Worm (Caenorhabditis elegans) whole organism, young adult: Measurements from ENCODE around the gene Y51B9A.9.

Source experiments
- B0019.2 ChIP-seq: fragments of 200-800 bp; sonication (Bioruptor generic); conservative IDR thresholded peaks from 2 replicates; pipeline ENCODE4 v1.3.6; 2022; ENCODE audit warnings: missing genetic modification reagents, missing genetic modification characterization, missing compliant biosample characterization
- C17E4.6 ChIP-seq: fragments of 200-800 bp; sonication (Bioruptor generic); IDR thresholded peaks from 2 replicates; pipeline ENCODE4 v1.3.6; 2022; ENCODE audit warnings: missing genetic modification reagents, missing genetic modification characterization, missing compliant biosample characterization
- F10E7.11 ChIP-seq: sonication (generic microtip); optimal IDR thresholded peaks from 2 replicates; lab custom pipeline; 2017; ENCODE audit warnings: mild to moderate bottlenecking, missing genetic modification characterization, moderate library complexity, missing compliant biosample characterization
- F22D6.2 ChIP-seq: sonication (generic microtip); optimal IDR thresholded peaks from 2 replicates; lab custom pipeline; 2016; ENCODE audit warnings: mild to moderate bottlenecking, missing genetic modification characterization, missing compliant biosample characterization
- F33H1.4 ChIP-seq: fragments of 200-800 bp; sonication (Bioruptor generic); IDR thresholded peaks from 2 replicates; pipeline ENCODE4 v1.3.6; 2022; ENCODE audit warnings: missing genetic modification reagents, missing genetic modification characterization, missing compliant biosample characterization
- F49E8.2 ChIP-seq: sonication (generic microtip); optimal IDR thresholded peaks from 3 replicates; lab custom pipeline; 2017; ENCODE audit warnings: missing genetic modification characterization, mild to moderate bottlenecking, missing compliant biosample characterization, antibody characterized with exemption, moderate library complexity; ENCODE audit not compliant: insufficient read depth
- F52B5.7 ChIP-seq: sonication (generic microtip); optimal IDR thresholded peaks from 2 replicates; lab custom pipeline; 2016; ENCODE audit warnings: mild to moderate bottlenecking, missing genetic modification characterization, missing compliant biosample characterization
- F57A8.1 ChIP-seq: fragments of 200-800 bp; sonication (Bioruptor generic); optimal IDR thresholded peaks from 2 replicates; lab custom pipeline; 2018; ENCODE audit warnings: mild to moderate bottlenecking, missing genetic modification characterization, moderate library complexity, missing compliant biosample characterization
- T07F8.4 ChIP-seq: sonication (generic microtip); optimal IDR thresholded peaks from 2 replicates; lab custom pipeline; 2016; ENCODE audit warnings: mild to moderate bottlenecking, missing genetic modification characterization, moderate library complexity, missing compliant biosample characterization
- Y53F4B.3 ChIP-seq: fragments of 200-800 bp; sonication (Bioruptor generic); IDR thresholded peaks from 2 replicates; pipeline ENCODE4 v1.3.6; 2022; ENCODE audit warnings: missing genetic modification reagents, missing genetic modification characterization, missing compliant biosample characterization
- Y79H2A.3 ChIP-seq: fragments of 200-800 bp; sonication (Bioruptor generic); conservative IDR thresholded peaks from 2 replicates; pipeline ENCODE4 v1.3.6; 2022; ENCODE audit warnings: missing genetic modification reagents, missing genetic modification characterization, missing compliant biosample characterization
- Y95B8A.8 ChIP-seq: fragments of 200-800 bp; sonication (Bioruptor generic); IDR thresholded peaks from 2 replicates; pipeline ENCODE4 v1.3.6; 2022; ENCODE audit warnings: missing genetic modification reagents, missing genetic modification characterization, missing compliant biosample characterization
- akir-1 ChIP-seq: fragments of 200-800 bp; sonication (Bioruptor generic); optimal IDR thresholded peaks from 2 replicates; lab custom pipeline; 2018; ENCODE audit warnings: mild to moderate bottlenecking, missing genetic modification characterization, moderate library complexity, missing compliant biosample characterization
- aptf-2 ChIP-seq: fragments of 200-800 bp; sonication (Bioruptor generic); conservative IDR thresholded peaks from 2 replicates; pipeline ENCODE4 v1.3.6; 2022; ENCODE audit warnings: missing genetic modification reagents, missing genetic modification characterization, missing compliant biosample characterization
- atf-7 ChIP-seq: sonication (generic microtip); optimal IDR thresholded peaks from 2 replicates; lab custom pipeline; 2017; ENCODE audit warnings: mild to moderate bottlenecking, missing genetic modification characterization, missing compliant biosample characterization
- attf-6 ChIP-seq: fragments of 200-800 bp; sonication (Bioruptor generic); IDR thresholded peaks from 2 replicates; pipeline ENCODE4 v1.3.6; 2022; ENCODE audit warnings: missing genetic modification reagents, missing genetic modification characterization, missing compliant biosample characterization
- ceh-58 ChIP-seq: fragments of 200-800 bp; sonication (Bioruptor generic); IDR thresholded peaks from 2 replicates; pipeline ENCODE4 v1.3.6; 2022; ENCODE audit warnings: missing genetic modification characterization, missing compliant biosample characterization
- ceh-91 ChIP-seq: fragments of 200-800 bp; sonication (Bioruptor generic); IDR thresholded peaks from 2 replicates; pipeline ENCODE4 v1.3.6; 2022; ENCODE audit warnings: missing genetic modification reagents, missing genetic modification characterization, missing compliant biosample characterization
- chd-7 ChIP-seq: sonication (generic microtip); optimal IDR thresholded peaks from 2 replicates; lab custom pipeline; 2016; ENCODE audit warnings: mild to moderate bottlenecking, missing genetic modification characterization, moderate library complexity, missing compliant biosample characterization
- dpl-1 ChIP-seq: fragments of 150-350 bp; optimal IDR thresholded peaks from 2 replicates; lab custom pipeline; 2014; ENCODE audit warnings: missing biosample characterization, missing genetic modification reagents, missing genetic modification characterization
- egrh-3 ChIP-seq: fragments of 200-800 bp; sonication (Bioruptor generic); IDR thresholded peaks from 2 replicates; pipeline ENCODE4 v1.3.6; 2022; ENCODE audit warnings: missing genetic modification reagents, missing genetic modification characterization, missing compliant biosample characterization
- ekl-4 ChIP-seq: fragments of 200-800 bp; sonication (Bioruptor generic); IDR thresholded peaks from 2 replicates; pipeline ENCODE4 v1.3.6; 2022; ENCODE audit warnings: missing genetic modification reagents, missing genetic modification characterization, missing compliant biosample characterization
- him-1 ChIP-seq: sonication (generic microtip); optimal IDR thresholded peaks from 2 replicates; lab custom pipeline; 2016; ENCODE audit warnings: missing genotype, missing genetic modification reagents, missing genetic modification characterization, missing compliant biosample characterization
- lag-1 ChIP-seq: fragments of 200-800 bp; sonication (Bioruptor generic); IDR thresholded peaks from 2 replicates; pipeline ENCODE4 v1.3.6; 2022; ENCODE audit warnings: missing genetic modification reagents, missing genetic modification characterization, missing compliant biosample characterization
- let-526 ChIP-seq: fragments of 200-800 bp; sonication (Bioruptor generic); IDR thresholded peaks from 2 replicates; pipeline ENCODE4 v1.3.6; 2022; ENCODE audit warnings: missing genetic modification reagents, missing genetic modification characterization, missing compliant biosample characterization
- lsy-27 ChIP-seq: sonication (generic microtip); optimal IDR thresholded peaks from 2 replicates; lab custom pipeline; 2017; ENCODE audit warnings: missing genetic modification characterization, mild to moderate bottlenecking, missing compliant biosample characterization, antibody characterized with exemption, missing genotype, borderline replicate concordance; ENCODE audit not compliant: insufficient read depth
- mcd-1 ChIP-seq: fragments of 200-800 bp; sonication (Bioruptor generic); IDR thresholded peaks from 2 replicates; pipeline ENCODE4 v1.3.6; 2022; ENCODE audit warnings: missing genetic modification reagents, missing genetic modification characterization, missing compliant biosample characterization
- nhr-80 ChIP-seq: sonication (generic microtip); optimal IDR thresholded peaks from 2 replicates; lab custom pipeline; 2016; ENCODE audit warnings: missing genetic modification characterization, missing compliant biosample characterization
- rec-8 ChIP-seq, 2 experiments: sonication (generic microtip); optimal IDR thresholded peaks; 2 replicates each; lab custom pipeline; 2016; ENCODE audit warnings: mild to moderate bottlenecking in 2 of 2, missing genetic modification characterization in 2 of 2, missing genetic modification reagents in 2 of 2, missing genotype in 2 of 2, missing biosample characterization in 1 of 2, missing compliant biosample characterization in 1 of 2, moderate library complexity in 1 of 2
- repo-1 ChIP-seq: sonication (generic microtip); optimal IDR thresholded peaks from 2 replicates; lab custom pipeline; 2017; ENCODE audit warnings: mild to moderate bottlenecking, missing genetic modification characterization, missing compliant biosample characterization
- snpc-1.3 ChIP-seq: sonication (generic microtip); optimal IDR thresholded peaks from 2 replicates; lab custom pipeline; 2017; ENCODE audit warnings: missing genetic modification characterization, mild to moderate bottlenecking, missing compliant biosample characterization, antibody characterized with exemption, moderate library complexity, missing genotype, missing genetic modification reagents; ENCODE audit not compliant: insufficient read depth
- snpc-3.4 ChIP-seq: sonication (generic microtip); optimal IDR thresholded peaks from 2 replicates; lab custom pipeline; 2017; ENCODE audit warnings: missing genetic modification characterization, mild to moderate bottlenecking, missing compliant biosample characterization, antibody characterized with exemption, moderate library complexity, missing genotype, missing genetic modification reagents
- sptf-2 ChIP-seq: fragments of 200-800 bp; sonication (Bioruptor generic); optimal IDR thresholded peaks from 2 replicates; lab custom pipeline; 2018; ENCODE audit warnings: mild to moderate bottlenecking, missing genetic modification characterization, missing compliant biosample characterization
- tbp1 ChIP-seq: fragments of 200-800 bp; sonication (Bioruptor generic); optimal IDR thresholded peaks from 2 replicates; lab custom pipeline; 2018; ENCODE audit warnings: mild to moderate bottlenecking, missing genetic modification characterization, missing compliant biosample characterization
- tlf-1 ChIP-seq: fragments of 200-800 bp; sonication (Bioruptor generic); optimal IDR thresholded peaks from 2 replicates; lab custom pipeline; 2018; ENCODE audit warnings: mild to moderate bottlenecking, missing genetic modification characterization, missing compliant biosample characterization
- ztf-22 ChIP-seq: fragments of 200-800 bp; sonication (Bioruptor generic); optimal IDR thresholded peaks from 2 replicates; lab custom pipeline; 2018; ENCODE audit warnings: mild to moderate bottlenecking, missing genetic modification characterization, moderate library complexity, missing compliant biosample characterization
- ztf-3 ChIP-seq: fragments of 200-800 bp; sonication (Bioruptor generic); optimal IDR thresholded peaks from 2 replicates; lab custom pipeline; 2018; ENCODE audit warnings: mild to moderate bottlenecking, missing genetic modification characterization, missing compliant biosample characterization

Gene Y51B9A.9

DNA sequence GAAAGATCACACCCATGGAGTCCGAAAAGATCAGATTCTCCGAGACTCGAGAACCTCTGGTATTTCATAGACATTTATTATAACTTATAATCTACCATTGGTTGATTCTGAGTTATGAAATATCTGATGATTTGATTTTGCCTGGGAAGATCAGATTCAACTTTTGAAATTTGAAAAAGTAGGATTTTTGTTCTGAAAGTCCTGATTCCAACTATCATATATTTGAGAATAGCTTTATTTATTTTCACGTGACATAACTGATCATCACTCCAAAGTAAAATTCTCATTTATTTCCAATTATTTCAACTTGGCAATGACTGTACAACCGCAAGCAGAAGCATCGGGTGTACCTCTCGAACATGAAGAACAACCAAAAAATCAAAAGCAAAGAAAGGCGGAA lies 2.4 kb upstream of the Y51B9A.9 start, which contains the start of gene Y51B9A.7:
Y51B9A.7 (plus strand) TSS at position 301 of the 400 bp plus-strand sequence.
- TF ChIP-seq F33H1.4 (GFP tag; lab: Robert Waterston, UW) (no peak), F10E7.11 (tag; lab: Kevin White, UChicago) (no peak), lag-1 (GFP tag; lab: Robert Waterston, UW) (no peak), him-1 (tag; lab: Kevin White, UChicago) (no peak), mcd-1 (GFP tag; lab: Robert Waterston, UW) (no peak), ztf-3 (GFP tag; lab: Kevin White, UChicago) (no peak), tlf-1 (GFP tag; lab: Kevin White, UChicago) (no peak)

DNA sequence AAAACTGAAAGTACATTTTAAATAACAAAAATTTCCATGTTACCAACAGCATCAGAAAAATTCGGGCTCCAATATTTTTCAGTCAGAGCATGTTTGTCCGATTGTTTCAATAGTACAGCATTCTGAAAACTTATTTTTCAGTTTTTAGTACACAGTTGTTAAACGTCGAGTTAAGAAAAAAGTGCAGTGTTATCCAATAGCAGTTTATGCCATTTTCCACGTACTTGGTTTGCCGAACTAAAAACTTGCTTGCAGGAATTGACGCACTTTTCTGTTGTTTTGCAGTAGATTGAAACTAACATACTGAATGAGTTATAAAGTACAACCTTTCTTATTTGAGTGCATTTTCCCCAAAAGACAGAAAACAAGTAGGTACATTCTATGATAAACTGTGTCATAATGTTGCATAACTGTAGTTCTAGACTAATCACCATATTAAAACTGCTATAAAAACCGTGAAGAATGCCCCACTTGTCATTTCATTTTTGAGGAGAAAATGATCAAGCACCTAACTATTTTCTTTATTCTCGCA lies 1.0 kb upstream of the Y51B9A.9 start, which contains the start of the genes Y51B9A.14 and Y51B9A.8:
Y51B9A.14 (minus strand) TSS at position 101 of the 532 bp plus-strand sequence.
Y51B9A.8 (plus strand) TSS at position 482 of the 532 bp plus-strand sequence.
- no peak for TF ChIP-seq F22D6.2
- TF ChIP-seq, all 124 proteins: peak for 0

DNA sequence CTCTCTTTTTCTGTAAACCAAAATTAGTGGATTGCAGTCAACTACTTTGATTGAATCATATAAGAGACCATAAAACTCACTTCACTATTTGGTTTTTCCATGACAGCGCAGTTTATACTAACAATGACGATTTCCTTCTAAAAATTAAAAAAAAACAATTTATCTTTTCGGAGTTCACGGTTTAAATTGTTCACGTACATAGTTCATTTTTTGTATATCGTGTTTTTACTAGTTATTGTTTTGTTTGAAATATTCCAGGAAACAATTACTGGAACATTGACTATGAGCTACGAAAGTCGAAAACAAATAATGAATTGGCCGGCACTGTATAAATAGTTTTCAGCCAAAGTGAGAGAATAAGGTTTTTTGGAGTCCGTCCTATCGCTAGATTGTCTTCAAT lies 4.7 kb downstream of the Y51B9A.9 start, which contains the start of gene lido-17:
lido-17 (minus strand) TSS at position 101 of the 400 bp plus-strand sequence.
- TF ChIP-seq F57A8.1: no peak
- TF ChIP-seq let-526 (GFP tag; lab: Robert Waterston, UW): no peak
- TF ChIP-seq B0019.2 (GFP tag; lab: Robert Waterston, UW): no peak
- TF ChIP-seq ztf-3 (GFP tag; lab: Kevin White, UChicago): no peak
- no peak for TF ChIP-seq egrh-3 (GFP tag; lab: Robert Waterston, UW)

DNA sequence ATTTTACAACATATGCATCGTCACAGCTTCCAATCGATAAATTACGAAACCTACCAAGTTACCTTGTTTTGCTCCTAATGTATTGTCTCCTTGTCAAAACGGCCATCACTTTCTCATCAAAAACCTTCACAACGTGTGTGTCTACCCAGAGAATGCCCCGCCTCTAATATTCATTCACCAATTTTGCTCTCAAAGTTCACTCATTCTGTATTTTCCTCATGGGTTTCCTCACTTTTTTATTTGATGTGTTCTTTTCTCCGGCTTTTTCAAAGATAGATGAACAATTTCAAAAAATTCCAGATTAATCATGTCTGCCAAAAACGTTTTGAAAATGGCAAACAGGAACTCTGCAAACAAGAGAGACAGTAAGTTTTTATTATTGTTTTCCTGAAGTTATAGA lies 12.2 kb downstream of the Y51B9A.9 start, which contains the start of gene C06C3.7:
C06C3.7 (plus strand) TSS at position 301 of the 400 bp plus-strand sequence.
- TF ChIP-seq ceh-58 (GFP tag; lab: Robert Waterston, UW) (no peak), egrh-3 (GFP tag; lab: Robert Waterston, UW) (no peak)

DNA sequence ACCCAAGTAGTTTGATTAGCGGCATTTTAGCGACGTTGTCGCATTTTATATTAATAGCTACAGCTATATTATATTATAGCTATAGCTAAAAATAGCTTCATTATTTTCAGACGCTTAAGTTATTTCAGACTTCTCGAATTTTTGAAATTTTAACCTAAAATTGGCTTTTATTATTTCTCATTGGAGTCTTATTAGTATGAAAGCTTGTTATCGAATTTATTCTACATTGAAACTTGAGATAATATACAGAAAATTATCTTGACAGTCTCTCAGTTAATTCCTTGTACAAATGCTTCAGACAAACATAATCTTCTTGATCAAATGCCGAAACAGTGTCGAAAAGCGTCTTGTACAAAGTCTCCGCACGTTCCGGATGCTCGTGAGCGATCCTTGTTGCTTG lies 17.6 kb downstream of the Y51B9A.9 start, which contains the start of gene srh-48:
srh-48 (plus strand) TSS at position 301 of the 400 bp plus-strand sequence.
- TF ChIP-seq rec-8 (tag; optimal IDR thresholded peaks at IDR 0.05; lab: Kevin White, UChicago): no peak
- TF ChIP-seq ekl-4 (GFP tag; lab: Robert Waterston, UW): no peak
- no peak for TF ChIP-seq attf-6 (GFP tag; lab: Robert Waterston, UW)
- TF ChIP-seq Y53F4B.3: no peak
- TF ChIP-seq ztf-22 (GFP tag; lab: Kevin White, UChicago): no peak
- no peak for TF ChIP-seq chd-7 (tag; lab: Kevin White, UChicago)
- TF ChIP-seq, all 124 proteins: peak for 0

DNA sequence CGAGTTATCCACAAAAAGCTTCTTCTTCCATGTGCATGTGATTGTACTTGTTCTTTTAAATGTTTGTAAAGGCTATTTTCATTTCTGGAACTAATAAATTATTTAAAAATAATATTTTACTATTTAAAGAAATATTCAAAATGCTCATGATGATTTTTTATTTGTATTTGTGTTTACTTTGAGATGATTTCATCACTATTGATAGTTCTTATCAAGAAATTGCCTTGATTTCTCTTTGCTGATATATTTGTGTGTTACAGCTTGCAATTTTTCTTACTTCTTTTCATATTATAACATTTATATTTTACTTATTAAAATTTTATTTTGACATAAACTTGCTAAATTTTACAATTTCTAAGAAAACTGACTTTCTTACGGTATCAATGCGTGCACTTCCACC lies 19.2 kb downstream of the Y51B9A.9 start:
- TF ChIP-seq ztf-22 (GFP tag; lab: Kevin White, UChicago) (no peak), B0019.2 (GFP tag; lab: Robert Waterston, UW) (no peak), ceh-91 (no peak), tbp1 (GFP tag; lab: Kevin White, UChicago) (no peak), sptf-2 (GFP tag; lab: Kevin White, UChicago) (no peak), atf-7 (tag; lab: Kevin White, UChicago) (no peak), dpl-1 (GFP tag; lab: Kevin White, UChicago) (no peak), snpc-3.4 (tag; lab: Kevin White, UChicago) (no peak), T07F8.4 (tag; lab: Kevin White, UChicago) (no peak), aptf-2 (GFP tag; lab: Robert Waterston, UW) (no peak), nhr-80 (no peak), snpc-1.3 (tag; lab: Kevin White, UChicago) (no peak), Y79H2A.3 (no peak), lsy-27 (tag; lab: Kevin White, UChicago) (no peak), F49E8.2 (tag; lab: Kevin White, UChicago) (no peak), F52B5.7 (tag; lab: Kevin White, UChicago) (no peak), akir-1 (no peak), C17E4.6 (no peak), Y95B8A.8 (no peak), repo-1 (no peak)
